Fruit fly (Drosophila melanogaster): ENCODE measurements around the gene Doc3.

Gene Doc3

dm6 chr3L:8966324-8967011 is 38.5 kb upstream of the Doc3 start, which contains the start of the genes CG5653 and CG5021 (continued):
- no peak for TF ChIP-seq CG10147 (GFP tag; optimal IDR thresholded peaks at IDR 0.05)
- TF ChIP-seq CG6813 (GFP tag; optimal IDR thresholded peaks at IDR 0.05) = no peak
- TF ChIP-seq CG14014 (GFP tag; IDR thresholded peaks at IDR 0.05) = no peak
- no peak for TF ChIP-seq Spps (tag; optimal IDR thresholded peaks at IDR 0.05)
- TF ChIP-seq Atf6 (GFP tag; IDR thresholded peaks at IDR 0.05) = no peak
- TF ChIP-seq CG18764 (GFP tag; optimal IDR thresholded peaks at IDR 0.05) = no peak
- no peak for TF ChIP-seq pho (GFP tag; optimal IDR thresholded peaks at IDR 0.05)
- TF ChIP-seq CG18619 (GFP tag; optimal IDR thresholded peaks at IDR 0.05) = no peak
- no peak for TF ChIP-seq caup (GFP tag; optimal IDR thresholded peaks at IDR 0.05; ENCODE audit: severe bottlenecking)
- TF ChIP-seq CG14050 (GFP tag; IDR thresholded peaks at IDR 0.05) = no peak
- peak; percentile 51; the same call in 1 of the 3 replicates for TF ChIP-seq zen2 (GFP tag; IDR thresholded peaks at IDR 0.05; ENCODE audit: partially characterized antibody)
- no peak for TF ChIP-seq CG16779 (GFP tag; IDR thresholded peaks at IDR 0.05)
- TF ChIP-seq CG11093 (GFP tag; IDR thresholded peaks at IDR 0.05) = no peak
- no peak for TF ChIP-seq sob (GFP tag; IDR thresholded peaks at IDR 0.05)
- TF ChIP-seq chm (GFP tag; IDR thresholded peaks at IDR 0.05) = no peak
- TF ChIP-seq Med (GFP tag) = peak; percentile 24
- TF ChIP-seq H2.0 (GFP tag; IDR thresholded peaks at IDR 0.05) = no peak
- peak; percentile 19 for TF ChIP-seq CG4617 (GFP tag; optimal IDR thresholded peaks at IDR 0.05; ENCODE audit: borderline replicate concordance)
- TF ChIP-seq Sin3A (optimal IDR thresholded peaks at IDR 0.05) = peak; percentile 32
- no peak for TF ChIP-seq CrebB (tag; optimal IDR thresholded peaks at IDR 0.05)
- TF ChIP-seq Sry-β (GFP tag; optimal IDR thresholded peaks at IDR 0.05) = no peak
- peak; percentile 95 for TF ChIP-seq E2f2 (GFP tag; IDR thresholded peaks at IDR 0.05)
- TF ChIP-seq Ssrp (tag; optimal IDR thresholded peaks at IDR 0.05) = no peak
- no peak for TF ChIP-seq CG8290 (GFP tag; optimal IDR thresholded peaks at IDR 0.05)
- no peak for TF ChIP-seq CG8290 (tag; optimal IDR thresholded peaks at IDR 0.05)
- peak; percentile 61 for TF ChIP-seq BEAF-32 (GFP tag; optimal IDR thresholded peaks at IDR 0.05)
- peak; percentile 59 for TF ChIP-seq CG3847 (GFP tag; IDR thresholded peaks at IDR 0.05)
- peak; percentile 95 for TF ChIP-seq Dp (GFP tag; optimal IDR thresholded peaks at IDR 0.05)
- no peak for TF ChIP-seq CG10274 (GFP tag; optimal IDR thresholded peaks at IDR 0.05)
- no peak for TF ChIP-seq Six4 (GFP tag; optimal IDR thresholded peaks at IDR 0.05)
- TF ChIP-seq wek (GFP tag; optimal IDR thresholded peaks at IDR 0.05) = no peak
- TF ChIP-seq CG31441 (GFP tag; IDR thresholded peaks at IDR 0.05) = no peak
- no peak for TF ChIP-seq CG4820 (GFP tag; optimal IDR thresholded peaks at IDR 0.05)
- no peak for TF ChIP-seq Doc2 (GFP tag; IDR thresholded peaks at IDR 0.05)
- TF ChIP-seq CG6689 (GFP tag; IDR thresholded peaks at IDR 0.05) = no peak
- TF ChIP-seq CG10267 (tag; optimal IDR thresholded peaks at IDR 0.05) = no peak
- TF ChIP-seq crc (GFP tag; optimal IDR thresholded peaks at IDR 0.05) = no peak
- no peak for TF ChIP-seq row (GFP tag; IDR thresholded peaks at IDR 0.05)
- TF ChIP-seq peb (GFP tag; IDR thresholded peaks at IDR 0.05) = no peak
- no peak for TF ChIP-seq ap (GFP tag; IDR thresholded peaks at IDR 0.05)
- no peak for TF ChIP-seq az2 (GFP tag; optimal IDR thresholded peaks at IDR 0.05)

DNA sequence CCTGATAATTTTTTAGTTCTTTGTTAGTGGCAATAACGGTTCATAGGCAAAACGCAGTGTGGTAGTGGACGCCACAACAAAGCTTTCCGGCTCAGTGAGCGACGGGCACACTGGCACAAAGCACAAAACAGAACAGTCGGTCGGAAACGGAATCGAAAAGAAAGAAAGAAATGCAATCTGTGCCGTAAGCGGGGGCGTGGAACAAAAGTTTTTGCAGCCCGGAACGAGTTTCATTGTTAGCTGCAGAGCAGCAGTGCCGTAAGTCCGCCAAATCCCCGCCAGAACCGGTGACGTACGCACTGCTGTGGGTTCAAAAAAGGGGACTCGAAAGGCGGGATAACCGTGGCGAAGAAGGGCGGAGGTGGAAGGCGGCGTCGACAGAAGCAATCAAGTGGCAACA is 36.6 kb upstream of the Doc3 start, which contains the start of gene CG5026:
Gene CG5026, plus strand, starts transcription at position 92 of the 400 bp plus-strand sequence.
- TF ChIP-seq CG10565 (GFP tag; optimal IDR thresholded peaks at IDR 0.05) (no peak), CG2116 (GFP tag; optimal IDR thresholded peaks at IDR 0.05) (peak; percentile 22), ham (GFP tag; IDR thresholded peaks at IDR 0.05) (no peak), vnd (GFP tag; IDR thresholded peaks at IDR 0.05; ENCODE audit: partially characterized antibody) (no peak), abd-A (tag; optimal IDR thresholded peaks at IDR 0.05) (no peak), CG11398 (GFP tag; optimal IDR thresholded peaks at IDR 0.05) (peak; percentile 6), Hmx (GFP tag; optimal IDR thresholded peaks at IDR 0.05) (no peak), Dref (GFP tag; IDR thresholded peaks at IDR 0.05) (peak; percentile 34), nom (GFP tag; optimal IDR thresholded peaks at IDR 0.05) (peak; percentile 6), CG1792 (GFP tag; optimal IDR thresholded peaks at IDR 0.05) (no peak), CG14441 (GFP tag; IDR thresholded peaks at IDR 0.05) (no peak), E2f2 (GFP tag; IDR thresholded peaks at IDR 0.05) (peak; percentile 68), CG13775 (GFP tag; optimal IDR thresholded peaks at IDR 0.05) (no peak), CG32772 (GFP tag; IDR thresholded peaks at IDR 0.05) (no peak)

All from whole organism, embryonic.